Fruit fly (Drosophila melanogaster): ENCODE measurements around the gene pkm.

The pkm gene

dm6 chrX:11622649-11623425 is 38.9 kb upstream of the pkm start (continued):
- TF ChIP-seq sna (GFP tag; IDR thresholded peaks at IDR 0.05; ENCODE audit: partially characterized antibody) (no peak), CG10565 (GFP tag; optimal IDR thresholded peaks at IDR 0.05) (no peak), Antp (GFP tag; optimal IDR thresholded peaks at IDR 0.05) (no peak), Hsf (GFP tag; optimal IDR thresholded peaks at IDR 0.05) (peak; percentile 75), stwl (tag; optimal IDR thresholded peaks at IDR 0.05) (no peak), CG4328 (GFP tag; optimal IDR thresholded peaks at IDR 0.05) (no peak), CG10979 (tag; optimal IDR thresholded peaks at IDR 0.05) (peak; percentile 32), Pdp1 (GFP tag; optimal IDR thresholded peaks at IDR 0.05) (peak in 1 of 2 experiments; percentile 72), CG6272 (GFP tag; IDR thresholded peaks at IDR 0.05) (peak; percentile 43; the same call in 1 of the 2 replicates), psq (GFP tag; optimal IDR thresholded peaks at IDR 0.05) (no peak), grau (tag; optimal IDR thresholded peaks at IDR 0.05) (peak; percentile 77), Blimp-1 (GFP tag; optimal IDR thresholded peaks at IDR 0.05) (peak; percentile 50), CG12659 (GFP tag; optimal IDR thresholded peaks at IDR 0.05) (peak; percentile 74), ssp (GFP tag; IDR thresholded peaks at IDR 0.05) (peak; percentile 44), Dip3 (GFP tag; optimal IDR thresholded peaks at IDR 0.05) (peak; percentile 80), CG12391 (tag; optimal IDR thresholded peaks at IDR 0.05) (peak; percentile 76), Myb (GFP tag; optimal IDR thresholded peaks at IDR 0.05) (peak; percentile 47), CG4424 (GFP tag; optimal IDR thresholded peaks at IDR 0.05) (peak; percentile 67), kni (GFP tag; optimal IDR thresholded peaks at IDR 0.05) (no peak), CG7963 (GFP tag; IDR thresholded peaks at IDR 0.05; ENCODE audit: partially characterized antibody) (no peak), Tbp (GFP tag; optimal IDR thresholded peaks at IDR 0.05) (no peak), lov (optimal IDR thresholded peaks at IDR 0.05) (no peak), lov (GFP tag; IDR thresholded peaks at IDR 0.05) (no peak), twi (tag; optimal IDR thresholded peaks at IDR 0.05) (no peak), odd (GFP tag; optimal IDR thresholded peaks at IDR 0.05) (peak; percentile 51), ATbp (GFP tag; optimal IDR thresholded peaks at IDR 0.05) (peak; percentile 25), CG2120 (GFP tag; optimal IDR thresholded peaks at IDR 0.05) (peak; percentile 81), CG12942 (GFP tag; optimal IDR thresholded peaks at IDR 0.05) (peak; percentile 53), CG17829 (tag; optimal IDR thresholded peaks at IDR 0.05) (peak; percentile 54), lab (GFP tag; optimal IDR thresholded peaks at IDR 0.05) (peak; percentile 85), CG4854 (GFP tag; optimal IDR thresholded peaks at IDR 0.05) (peak; percentile 71), CG2678 (tag; optimal IDR thresholded peaks at IDR 0.05) (peak; percentile 80), lbe (GFP tag; optimal IDR thresholded peaks at IDR 0.05) (peak; percentile 95), Rfx (GFP tag; IDR thresholded peaks at IDR 0.05) (peak; percentile 87), Atf6 (GFP tag; IDR thresholded peaks at IDR 0.05) (peak; percentile 83), Abd-B (GFP tag; optimal IDR thresholded peaks at IDR 0.05) (peak; percentile 52), CG8765 (GFP tag; IDR thresholded peaks at IDR 0.05) (peak; percentile 13; the same call in 1 of the 2 replicates), Nf-YB (GFP tag; optimal IDR thresholded peaks at IDR 0.05) (peak; percentile 40), CG16779 (GFP tag; IDR thresholded peaks at IDR 0.05) (peak; percentile 60; the same call in 1 of the 2 replicates), dpn (GFP tag; optimal IDR thresholded peaks at IDR 0.05) (peak in 1 of 2 experiments; percentile 73), vnd (GFP tag; IDR thresholded peaks at IDR 0.05; ENCODE audit: partially characterized antibody) (no peak), CG3407 (GFP tag; optimal IDR thresholded peaks at IDR 0.05) (no peak)
